Fruit fly (Drosophila melanogaster): ENCODE results near the gene CG3552.

The CG3552 gene

DNA sequence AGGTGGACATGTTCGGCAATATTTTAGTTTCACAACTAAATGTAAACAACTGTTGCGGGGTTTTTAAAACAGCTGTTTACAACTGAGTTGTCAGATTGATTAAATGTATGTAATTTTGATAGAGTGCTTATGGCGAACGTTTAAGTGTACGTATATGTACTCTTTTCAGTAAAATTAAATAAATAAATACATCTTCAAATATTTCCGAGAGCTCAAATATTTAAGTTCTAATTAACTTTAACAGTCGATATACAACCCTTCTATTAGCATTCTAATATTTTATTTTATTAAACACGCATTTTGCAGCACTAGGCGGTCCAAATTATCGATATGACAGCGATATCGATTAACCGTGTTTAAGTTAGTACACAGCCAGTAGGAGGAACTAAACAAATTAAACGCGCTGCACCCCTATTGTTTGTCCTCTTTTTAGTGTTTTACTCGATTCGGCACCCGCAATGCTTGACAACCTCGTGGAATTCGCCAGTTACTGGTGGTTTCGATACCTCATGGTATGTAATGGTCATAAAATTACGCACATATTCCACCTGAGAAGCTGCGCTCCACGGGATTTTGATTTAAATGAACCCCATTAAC, 4.5 kb upstream of the CG3552 start, which contains the start of the genes CG3448 and ghi:
CG3448 (minus strand) TSS at position 51 of the 597 bp plus-strand sequence.
ghi (plus strand) TSS at position 355 of the 597 bp plus-strand sequence.
- no peak for TF ChIP-seq Nf-YA (GFP tag; IDR thresholded peaks at IDR 0.05)
- peak; percentile 45 for TF ChIP-seq D19A (tag; optimal IDR thresholded peaks at IDR 0.05)
- peak; percentile 62 for TF ChIP-seq CG10654 (GFP tag; optimal IDR thresholded peaks at IDR 0.05)
- TF ChIP-seq PHDP (tag; optimal IDR thresholded peaks at IDR 0.05): peak; percentile 54
- TF ChIP-seq CG4707 (GFP tag; optimal IDR thresholded peaks at IDR 0.05): no peak
- TF ChIP-seq lmd (GFP tag; IDR thresholded peaks at IDR 0.05): peak; percentile 73
- TF ChIP-seq CG32532 (GFP tag; IDR thresholded peaks at IDR 0.05): no peak; the same call in 1 of the 2 replicates
- no peak for TF ChIP-seq CG10274 (GFP tag; optimal IDR thresholded peaks at IDR 0.05)
- TF ChIP-seq Poxn (GFP tag; IDR thresholded peaks at IDR 0.05): no peak
- no peak for TF ChIP-seq CG2199 (GFP tag; IDR thresholded peaks at IDR 0.05)
- no peak for TF ChIP-seq CG12236 (GFP tag; optimal IDR thresholded peaks at IDR 0.05)
- TF ChIP-seq CG3847 (GFP tag; IDR thresholded peaks at IDR 0.05): peak; percentile 49; the same call in 1 of the 2 replicates
- TF ChIP-seq ham (GFP tag; IDR thresholded peaks at IDR 0.05): no peak
- peak; percentile 76 for TF ChIP-seq Xrp1 (GFP tag; IDR thresholded peaks at IDR 0.05)
- no peak for TF ChIP-seq sima (GFP tag; optimal IDR thresholded peaks at IDR 0.05)
- TF ChIP-seq CG1792 (GFP tag; optimal IDR thresholded peaks at IDR 0.05): no peak
- TF ChIP-seq CG7556 (GFP tag; optimal IDR thresholded peaks at IDR 0.05): peak; percentile 62
- no peak for TF ChIP-seq fd102C (GFP tag; optimal IDR thresholded peaks at IDR 0.05)
- no peak for TF ChIP-seq tgo (GFP tag; IDR thresholded peaks at IDR 0.05)
- peak; percentile 8 for TF ChIP-seq bab2 (GFP tag; optimal IDR thresholded peaks at IDR 0.05)
- TF ChIP-seq CG12071 (GFP tag; optimal IDR thresholded peaks at IDR 0.05): no peak
- TF ChIP-seq da (GFP tag; optimal IDR thresholded peaks at IDR 0.05): no peak
- TF ChIP-seq CG17912 (GFP tag; optimal IDR thresholded peaks at IDR 0.05): peak; percentile 6
- TF ChIP-seq kay (GFP tag; optimal IDR thresholded peaks at IDR 0.05): peak; percentile 57
- TF ChIP-seq bowl (GFP tag; IDR thresholded peaks at IDR 0.05): no peak
- TF ChIP-seq Lim3 (GFP tag; IDR thresholded peaks at IDR 0.05): no peak
- TF ChIP-seq CG31365 (tag; optimal IDR thresholded peaks at IDR 0.05): no peak
- no peak for TF ChIP-seq so (GFP tag; IDR thresholded peaks at IDR 0.05)
- TF ChIP-seq CG4328 (GFP tag; optimal IDR thresholded peaks at IDR 0.05): peak; percentile 62
- TF ChIP-seq CG12769 (tag; optimal IDR thresholded peaks at IDR 0.05): peak; percentile 8
- 0 out of 2 replicates have a peak, but pooled peaks have one; percentile 29 for TF ChIP-seq CG2129 (GFP tag; IDR thresholded peaks at IDR 0.05; ENCODE audit: partially characterized antibody)
- TF ChIP-seq Eip74EF (GFP tag; optimal IDR thresholded peaks at IDR 0.05): peak; percentile 1 to 54
- peak; percentile 78 for TF ChIP-seq Dbx (GFP tag; IDR thresholded peaks at IDR 0.05)
- TF ChIP-seq CG17359 (tag; optimal IDR thresholded peaks at IDR 0.05): peak; percentile 73
- no peak for TF ChIP-seq seq (GFP tag; IDR thresholded peaks at IDR 0.05)
- peak; percentile 14 for TF ChIP-seq vfl (GFP tag; optimal IDR thresholded peaks at IDR 0.05)
- peak; percentile 36; the same call in 1 of the 2 replicates for TF ChIP-seq slbo (GFP tag; IDR thresholded peaks at IDR 0.05)
- peak; percentile 40 for TF ChIP-seq CG31224 (GFP tag; IDR thresholded peaks at IDR 0.05)
- peak; percentile 45 for TF ChIP-seq CG15601 (tag; optimal IDR thresholded peaks at IDR 0.05)
- TF ChIP-seq Dip3 (GFP tag; optimal IDR thresholded peaks at IDR 0.05): peak; percentile 28
- no peak for TF ChIP-seq Lpt (GFP tag; optimal IDR thresholded peaks at IDR 0.05)
- peak; percentile 24 for TF ChIP-seq chn (GFP tag; optimal IDR thresholded peaks at IDR 0.05)
- TF ChIP-seq MBD-R2 (GFP tag; IDR thresholded peaks at IDR 0.05): peak; percentile 69; the same call in 1 of the 2 replicates
- TF ChIP-seq Tbp (GFP tag; optimal IDR thresholded peaks at IDR 0.05): no peak
- no peak for TF ChIP-seq crol (GFP tag; IDR thresholded peaks at IDR 0.05)
- no peak for TF ChIP-seq wor (GFP tag; IDR thresholded peaks at IDR 0.05)
- TF ChIP-seq HLH4C (GFP tag; IDR thresholded peaks at IDR 0.05; ENCODE audit: partially characterized antibody): peak; percentile 84
- TF ChIP-seq CG1603 (tag; optimal IDR thresholded peaks at IDR 0.05): peak; percentile 70
- peak; percentile 77 for TF ChIP-seq Fer2 (tag; optimal IDR thresholded peaks at IDR 0.05)
- TF ChIP-seq rib (GFP tag; IDR thresholded peaks at IDR 0.05): no peak
- no peak for TF ChIP-seq maf-S (GFP tag; optimal IDR thresholded peaks at IDR 0.05)

Data from whole organism, embryonic.